Fruit fly (Drosophila melanogaster): ENCODE measurements around the gene CG15005.

DNA sequence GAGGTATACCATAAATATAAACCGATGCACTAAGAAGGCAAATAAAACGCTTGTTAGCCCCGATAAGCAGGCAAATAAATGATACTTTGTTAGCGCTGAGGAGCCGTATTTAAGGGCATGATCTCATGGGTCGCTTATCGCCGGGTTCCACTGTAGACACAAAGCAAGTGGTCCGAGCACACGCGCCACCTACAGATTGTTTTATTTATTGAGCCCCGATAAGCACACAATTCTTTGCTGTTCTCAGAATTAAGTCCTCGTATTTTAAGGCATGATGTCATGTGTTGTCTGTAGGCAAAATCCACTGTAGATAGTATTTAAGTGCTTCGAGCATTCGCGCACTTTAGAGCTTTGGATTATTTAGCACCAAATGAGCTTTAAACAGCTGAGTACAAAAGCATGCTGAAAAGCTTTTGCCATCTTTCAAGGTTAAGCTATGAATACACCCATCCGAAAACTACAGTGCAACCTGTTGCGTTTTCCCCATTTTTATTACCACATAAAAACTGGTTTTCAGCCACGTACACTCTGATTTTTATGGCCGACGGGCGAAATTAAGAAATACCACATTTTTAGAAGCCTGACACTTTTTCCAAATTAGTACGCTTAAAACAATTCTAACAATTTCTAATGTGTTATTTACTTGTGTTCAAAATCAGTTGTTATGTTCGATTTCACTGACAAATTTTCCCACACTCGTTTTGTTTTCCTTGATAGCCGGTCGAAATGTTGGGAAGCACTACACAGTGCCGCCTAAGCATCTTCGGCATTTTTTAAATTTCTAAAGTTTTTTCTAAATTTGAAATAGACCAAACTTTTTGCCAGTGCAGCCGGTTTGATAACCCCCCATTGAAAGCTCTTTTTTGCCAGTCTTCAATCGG lies 35.5 kb upstream of the CG15005 start, which contains the start of gene Sqor:
- TF ChIP-seq h (optimal IDR thresholded peaks at IDR 0.05): no peak
- TF ChIP-seq insv (optimal IDR thresholded peaks at IDR 0.05): no peak
- no peak for TF ChIP-seq Sin3A (optimal IDR thresholded peaks at IDR 0.05)
- no peak for TF ChIP-seq psq (optimal IDR thresholded peaks at IDR 0.05)
- no peak for TF ChIP-seq Myc (optimal IDR thresholded peaks at IDR 0.05)
- no peak for TF ChIP-seq ttk (optimal IDR thresholded peaks at IDR 0.05)
